Fruit fly (Drosophila melanogaster): ENCODE results near the gene CG12279.

The CG12279 gene

DNA sequence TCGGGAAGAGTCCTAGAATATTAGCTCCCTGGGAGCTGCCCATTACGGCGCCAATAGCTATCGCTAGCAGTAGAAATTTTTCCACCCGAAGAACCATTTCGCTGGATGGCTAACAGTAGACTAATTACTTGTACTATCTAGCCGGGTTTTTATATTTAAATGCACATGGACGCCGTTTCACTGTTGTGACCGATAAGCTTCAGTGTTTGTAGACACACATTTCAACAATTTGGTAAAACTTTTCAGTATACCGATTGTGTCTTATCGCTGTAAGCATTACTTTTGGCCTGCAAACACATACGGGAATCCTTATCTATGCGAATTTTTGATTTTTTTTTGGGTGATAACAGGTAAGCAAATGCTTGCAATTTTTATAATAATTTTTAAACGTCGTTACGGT is 38.7 kb downstream of the CG12279 start, which contains the start of gene Ugt37A3:
Gene Ugt37A3 (minus strand): TSS at position 101 of the 400 bp plus-strand sequence.
- TF ChIP-seq h (optimal IDR thresholded peaks at IDR 0.05) (no peak), Myc (optimal IDR thresholded peaks at IDR 0.05) (no peak), psq (optimal IDR thresholded peaks at IDR 0.05) (no peak), ttk (optimal IDR thresholded peaks at IDR 0.05) (no peak)

DNA sequence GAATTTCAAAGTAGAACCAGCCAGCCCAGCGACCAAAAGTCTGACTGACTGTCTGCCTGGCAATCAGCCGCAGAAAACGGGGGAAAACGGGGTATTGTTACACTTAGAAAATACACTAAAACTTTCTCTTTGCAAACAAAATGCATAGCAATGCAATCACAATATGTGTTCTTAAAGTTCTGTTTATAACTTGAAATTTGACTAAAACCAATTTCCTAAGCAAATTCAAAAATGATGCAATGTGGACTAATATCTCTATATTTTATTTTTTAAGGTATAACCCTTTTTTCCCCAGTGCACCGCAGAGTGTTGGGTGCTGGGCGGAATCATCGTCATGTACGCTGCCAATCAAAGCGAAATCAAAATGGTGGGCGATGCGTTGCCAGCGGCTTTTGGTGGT is 46.1 kb downstream of the CG12279 start:
- no peak for TF ChIP-seq ttk (optimal IDR thresholded peaks at IDR 0.05)
- TF ChIP-seq h (optimal IDR thresholded peaks at IDR 0.05) = no peak
